Worm (Caenorhabditis elegans): ENCODE data around the gene F02C12.3.
A peak's percentile ranks its signal among the peaks of the same experiment; 100 is the strongest.

Gene F02C12.3

ce11 chrX:13384743-13385142 lies 12.0 kb upstream of the F02C12.3 start:
- TF ChIP-seq hlh-11 (tag; optimal IDR thresholded peaks at IDR 0.05) = no peak
- peak in 1 of 2 experiments; percentile 94 for TF ChIP-seq unc-62 (GFP tag; optimal IDR thresholded peaks at IDR 0.05 in 1 of 2)
- no peak for TF ChIP-seq unc-62 (tag; optimal IDR thresholded peaks at IDR 0.05)

- peak in 1 of 2 experiments; percentile 11 for TF ChIP-seq unc-62 (GFP tag; optimal IDR thresholded peaks at IDR 0.05 in 1 of 2)
- no peak for TF ChIP-seq unc-62 (tag; optimal IDR thresholded peaks at IDR 0.05)
- no peak for TF ChIP-seq vab-7 (GFP tag; IDR thresholded peaks at IDR 0.05)
- TF ChIP-seq nhr-25 (tag; optimal IDR thresholded peaks at IDR 0.05; ENCODE audit: borderline replicate concordance, insufficient read depth) = peak; percentile 1
Observed at ce11 chrX:13387497-13387953, 9.2 kb upstream of the F02C12.3 start, which contains the start of gene C49F8.3. C49F8.3 (minus strand) TSS chrX:13387547.

ce11 chrX:13388829-13389228 lies 7.9 kb upstream of the F02C12.3 start:
- TF ChIP-seq nhr-48 (tag; optimal IDR thresholded peaks at IDR 0.05) = peak; percentile 5
- TF ChIP-seq mxl-3 (GFP tag; optimal IDR thresholded peaks at IDR 0.05) = peak; percentile 48
- TF ChIP-seq unc-62 (GFP tag; optimal IDR thresholded peaks at IDR 0.05 in 1 of 2) = peak in 1 of 2 experiments; percentile 59
- no peak for TF ChIP-seq unc-62 (tag; optimal IDR thresholded peaks at IDR 0.05)
- TF ChIP-seq snpc-4 (tag; optimal IDR thresholded peaks at IDR 0.05) = no peak

- no peak for TF ChIP-seq egl-43 (GFP tag; IDR thresholded peaks at IDR 0.05)
- TF ChIP-seq aha-1 (tag) = peak; percentile 33
Observed at ce11 chrX:13394971-13395370, 1.8 kb upstream of the F02C12.3 start, which contains the start of gene irld-2. irld-2 (minus strand) TSS chrX:13395071.

ce11 chrX:13399221-13399620 lies 2.4 kb downstream of the F02C12.3 start, which contains the start of gene F02C12.2:
F02C12.2 (minus strand) TSS chrX:13399321.
- TF ChIP-seq lin-1 (GFP tag; IDR thresholded peaks at IDR 0.05) = no peak
- no peak for TF ChIP-seq nhr-11 (tag; optimal IDR thresholded peaks at IDR 0.05)
- TF ChIP-seq unc-62 (GFP tag; optimal IDR thresholded peaks at IDR 0.05 in 1 of 2) = peak in 1 of 2 experiments; percentile 3
- TF ChIP-seq unc-62 (tag; optimal IDR thresholded peaks at IDR 0.05) = no peak
- no peak for TF ChIP-seq nhr-77 (tag; optimal IDR thresholded peaks at IDR 0.05)

ce11 chrX:13401311-13401710 lies 4.5 kb downstream of the F02C12.3 start:
- TF ChIP-seq hmg-1.1 (GFP tag; IDR thresholded peaks at IDR 0.05) (0 out of 2 replicates have a peak, but pooled peaks have one; percentile 25), mes-2 (tag; optimal IDR thresholded peaks at IDR 0.05; ENCODE audit: poor library complexity, severe bottlenecking) (peak; percentile 36), zip-11 (GFP tag; IDR thresholded peaks at IDR 0.05) (no peak), jun-1 (tag; optimal IDR thresholded peaks at IDR 0.05) (peak; percentile 8), ztf-7 (tag; optimal IDR thresholded peaks at IDR 0.05) (peak; percentile 24), dve-1 (tag; optimal IDR thresholded peaks at IDR 0.05; ENCODE audit: insufficient read depth) (peak; percentile 69), nhr-77 (tag; optimal IDR thresholded peaks at IDR 0.05) (peak; percentile 44), mxl-3 (GFP tag; optimal IDR thresholded peaks at IDR 0.05) (peak; percentile 21), pha-4 (GFP tag; IDR thresholded peaks at IDR 0.05) (no peak), pha-4 (tag; optimal IDR thresholded peaks at IDR 0.05) (peak; percentile 64), daf-16 (GFP tag; optimal IDR thresholded peaks at IDR 0.05) (peak in 1 of 2 experiments; percentile 26), daf-16 (tag; optimal IDR thresholded peaks at IDR 0.05) (peak; percentile 89), hlh-11 (tag; optimal IDR thresholded peaks at IDR 0.05) (peak; percentile 52), dmd-6 (GFP tag; IDR thresholded peaks at IDR 0.05) (peak; percentile 55; the same call in 1 of the 2 replicates), ceh-32 (tag; optimal IDR thresholded peaks at IDR 0.05; ENCODE audit: poor library complexity) (no peak), hlh-30 (tag; optimal IDR thresholded peaks at IDR 0.05; ENCODE audit: insufficient read depth) (no peak), mdl-1 (tag; optimal IDR thresholded peaks at IDR 0.05) (peak in 1 of 2 experiments; percentile 0), mep-1 (tag; optimal IDR thresholded peaks at IDR 0.05) (peak; percentile 37), nhr-28 (tag; optimal IDR thresholded peaks at IDR 0.05) (peak; percentile 41), nhr-76 (tag; optimal IDR thresholded peaks at IDR 0.05) (no peak)
